Worm (Caenorhabditis elegans) whole organism, L1 larva: ENCODE results near the gene ZK381.62.

Experiments used
- C16A3.4 ChIP-seq: fragments of 150-350 bp; optimal IDR thresholded peaks from 2 replicates; lab custom pipeline; 2014; ENCODE audit warnings: missing biosample characterization, missing genetic modification characterization
- Y116A8C.19 ChIP-seq: sonication (generic microtip); optimal IDR thresholded peaks from 2 replicates; lab custom pipeline; 2016; ENCODE audit warnings: missing compliant biosample characterization, missing genetic modification characterization, borderline replicate concordance
- aha-1 ChIP-seq: fragments of 150-350 bp; optimal IDR thresholded peaks from 2 replicates; lab custom pipeline; 2014; ENCODE audit warnings: missing biosample characterization, missing genetic modification characterization
- ama-1 ChIP-seq: fragments of 150-350 bp; optimal IDR thresholded peaks from 2 replicates; lab custom pipeline; 2014
- blmp-1 ChIP-seq: fragments of 150-350 bp; optimal IDR thresholded peaks from 2 replicates; lab custom pipeline; 2014; ENCODE audit warnings: missing biosample characterization, missing genetic modification characterization
- ceh-63 ChIP-seq: fragments of 200-800 bp; sonication (Bioruptor generic); optimal IDR thresholded peaks from 2 replicates; lab custom pipeline; 2018; ENCODE audit warnings: mild to moderate bottlenecking, missing genetic modification characterization, missing compliant biosample characterization
- ceh-82 ChIP-seq, 3 experiments: fragments of 150-350 bp in 1 of 3; sonication (generic microtip) in 2 of 3; optimal IDR thresholded peaks; 2 replicates each; lab custom pipeline; 2014 to 2017; ENCODE audit warnings: missing biosample characterization in 3 of 3, missing genetic modification characterization in 3 of 3
- ceh-88 ChIP-seq: fragments of 200-800 bp; sonication (Bioruptor generic); IDR thresholded peaks from 2 replicates; pipeline ENCODE4 v1.3.6; 2022; ENCODE audit warnings: missing genetic modification characterization, missing compliant biosample characterization
- ceh-90 ChIP-seq: sonication (generic microtip); optimal IDR thresholded peaks from 2 replicates; lab custom pipeline; 2016; ENCODE audit warnings: missing genetic modification characterization, missing compliant biosample characterization
- ces-1 ChIP-seq: fragments of 150-350 bp; optimal IDR thresholded peaks from 2 replicates; lab custom pipeline; 2014; ENCODE audit warnings: missing biosample characterization, missing genetic modification reagents, missing genetic modification characterization
- dsc-1 ChIP-seq: sonication (generic microtip); optimal IDR thresholded peaks from 2 replicates; lab custom pipeline; 2016; ENCODE audit warnings: mild to moderate bottlenecking, missing genetic modification characterization, missing compliant biosample characterization
- egl-13 ChIP-seq: sonication (generic microtip); optimal IDR thresholded peaks from 2 replicates; lab custom pipeline; 2016; ENCODE audit warnings: missing genotype, missing genetic modification reagents, missing genetic modification characterization, missing compliant biosample characterization
- elt-3 ChIP-seq, 6 experiments: fragments of 150-350 bp in 1 of 6; sonication (generic microtip); optimal IDR thresholded peaks; 2 replicates each; lab custom pipeline; 2017 to 2018; ENCODE audit warnings: missing biosample characterization in 6 of 6, missing genetic modification characterization in 6 of 6, inconsistent platforms in 1 of 6
- fkh-10 ChIP-seq: sonication (generic microtip); optimal IDR thresholded peaks from 2 replicates; lab custom pipeline; 2017; ENCODE audit warnings: missing biosample characterization, missing genetic modification reagents, missing genetic modification characterization
- fkh-8 ChIP-seq: sonication (generic microtip); optimal IDR thresholded peaks from 2 replicates; lab custom pipeline; 2016; ENCODE audit warnings: mild to moderate bottlenecking, missing genetic modification characterization, missing compliant biosample characterization
- fos-1 ChIP-seq: fragments of 150-350 bp; optimal IDR thresholded peaks from 2 replicates; lab custom pipeline; 2014; ENCODE audit warnings: missing biosample characterization, missing genetic modification characterization
- hlh-4 ChIP-seq: sonication (generic microtip); optimal IDR thresholded peaks from 2 replicates; lab custom pipeline; 2016; ENCODE audit warnings: mild to moderate bottlenecking, missing genetic modification characterization, missing compliant biosample characterization
- lin-13 ChIP-seq: fragments of 150-350 bp; optimal IDR thresholded peaks from 2 replicates; lab custom pipeline; 2014; ENCODE audit warnings: missing biosample characterization, missing genetic modification reagents, missing genetic modification characterization
- lin-14 ChIP-seq: fragments of 200-800 bp; sonication (Bioruptor generic); optimal IDR thresholded peaks from 2 replicates; lab custom pipeline; 2018; ENCODE audit warnings: mild to moderate bottlenecking, missing genetic modification characterization, moderate library complexity, missing compliant biosample characterization
- lin-15B ChIP-seq: fragments of 150-350 bp; sonication (generic microtip); optimal IDR thresholded peaks from 3 replicates; lab custom pipeline; 2014; ENCODE audit warnings: missing biosample characterization, missing genetic modification characterization
- lin-35 ChIP-seq, 2 experiments: fragments of 150-350 bp; optimal IDR thresholded peaks; 2 replicates each; lab custom pipeline; 2014; ENCODE audit warnings: missing biosample characterization in 2 of 2, missing genetic modification characterization in 2 of 2, missing genetic modification reagents in 2 of 2
- lsy-2 ChIP-seq, 2 experiments: fragments of 150-350 bp; optimal IDR thresholded peaks; 2 replicates each; lab custom pipeline; 2014; ENCODE audit warnings: missing biosample characterization in 2 of 2, missing genetic modification characterization in 2 of 2
- mab-9 ChIP-seq: fragments of 200-800 bp; sonication (Bioruptor generic); IDR thresholded peaks from 2 replicates; pipeline ENCODE4 v1.3.6; 2022; ENCODE audit warnings: missing genetic modification reagents, missing genetic modification characterization, missing compliant biosample characterization
- mdl-1 ChIP-seq, 2 experiments: fragments of 150-350 bp; optimal IDR thresholded peaks; 2 replicates each; lab custom pipeline; 2014 to 2017; ENCODE audit warnings: missing biosample characterization in 2 of 2, missing genetic modification characterization in 2 of 2, inconsistent platforms in 1 of 2
- mep-1 ChIP-seq: fragments of 150-350 bp; optimal IDR thresholded peaks from 2 replicates; lab custom pipeline; 2014; ENCODE audit warnings: missing biosample characterization, missing genetic modification characterization
- nhr-19 ChIP-seq: fragments of 200-800 bp; sonication (Bioruptor generic); conservative IDR thresholded peaks from 2 replicates; pipeline ENCODE4 v1.3.6; 2022; ENCODE audit warnings: missing genetic modification characterization, missing compliant biosample characterization
- nhr-20 ChIP-seq: sonication (generic microtip); optimal IDR thresholded peaks from 2 replicates; lab custom pipeline; 2016; ENCODE audit warnings: mild to moderate bottlenecking, missing genetic modification characterization, missing compliant biosample characterization
- nhr-47 ChIP-seq: sonication (generic microtip); optimal IDR thresholded peaks from 2 replicates; lab custom pipeline; 2016; ENCODE audit warnings: mild to moderate bottlenecking, missing genetic modification characterization, moderate library complexity, missing compliant biosample characterization
- nhr-71 ChIP-seq: sonication (generic microtip); optimal IDR thresholded peaks from 2 replicates; lab custom pipeline; 2016; ENCODE audit warnings: mild to moderate bottlenecking, missing genetic modification characterization, moderate library complexity, missing compliant biosample characterization
- nhr-76 ChIP-seq: sonication (generic microtip); optimal IDR thresholded peaks from 2 replicates; lab custom pipeline; 2017; ENCODE audit warnings: missing biosample characterization, missing genetic modification characterization
- nhr-85 ChIP-seq: sonication (generic microtip); peaks from one replicate; lab custom pipeline; 2016; ENCODE audit warnings: missing genetic modification characterization, inconsistent platforms, missing compliant biosample characterization
- nhr-90 ChIP-seq: sonication (generic microtip); optimal IDR thresholded peaks from 2 replicates; lab custom pipeline; 2016; ENCODE audit warnings: mild to moderate bottlenecking, missing genetic modification characterization, missing compliant biosample characterization; ENCODE audit not compliant: poor library complexity
- pag-3 ChIP-seq: sonication (generic microtip); optimal IDR thresholded peaks from 2 replicates; lab custom pipeline; 2017; ENCODE audit warnings: missing genetic modification characterization, mild to moderate bottlenecking, missing compliant biosample characterization, antibody characterized with exemption, borderline replicate concordance; ENCODE audit not compliant: insufficient read depth
- pax-3 ChIP-seq: fragments of 200-800 bp; sonication (Bioruptor generic); optimal IDR thresholded peaks from 2 replicates; lab custom pipeline; 2018; ENCODE audit warnings: mild to moderate bottlenecking, missing genetic modification characterization, moderate library complexity, missing compliant biosample characterization
- skn-1 ChIP-seq: fragments of 150-350 bp; optimal IDR thresholded peaks from 2 replicates; lab custom pipeline; 2014; ENCODE audit warnings: missing biosample characterization, missing genetic modification characterization
- snpc-4 ChIP-seq: fragments of 150-350 bp; optimal IDR thresholded peaks from 2 replicates; lab custom pipeline; 2014; ENCODE audit warnings: missing biosample characterization, missing genetic modification characterization
- snu-23 ChIP-seq: sonication (generic microtip); optimal IDR thresholded peaks from 2 replicates; lab custom pipeline; 2016; ENCODE audit warnings: missing genetic modification characterization, missing compliant biosample characterization
- sox-4 ChIP-seq: sonication (generic microtip); optimal IDR thresholded peaks from 2 replicates; lab custom pipeline; 2016; ENCODE audit warnings: missing genetic modification characterization, missing compliant biosample characterization
- sup-37 ChIP-seq: fragments of 200-800 bp; sonication (Bioruptor generic); optimal IDR thresholded peaks from 2 replicates; lab custom pipeline; 2018; ENCODE audit warnings: mild to moderate bottlenecking, missing genetic modification characterization, missing compliant biosample characterization
- swsn-7 ChIP-seq: sonication (generic microtip); optimal IDR thresholded peaks from 2 replicates; lab custom pipeline; 2016; ENCODE audit warnings: missing genetic modification characterization, missing compliant biosample characterization
- tbx-2 ChIP-seq: sonication (generic microtip); optimal IDR thresholded peaks from 2 replicates; lab custom pipeline; 2016; ENCODE audit warnings: missing genetic modification characterization, missing compliant biosample characterization
- unc-130 ChIP-seq: fragments of 150-350 bp; optimal IDR thresholded peaks from 2 replicates; lab custom pipeline; 2017; ENCODE audit warnings: missing biosample characterization, missing genetic modification characterization, inconsistent platforms
- unc-30 ChIP-seq: sonication (generic microtip); optimal IDR thresholded peaks from 2 replicates; lab custom pipeline; 2017; ENCODE audit warnings: missing biosample characterization, missing genetic modification characterization
- unc-86 ChIP-seq: sonication (generic microtip); optimal IDR thresholded peaks from 2 replicates; lab custom pipeline; 2016; ENCODE audit warnings: missing genetic modification characterization, missing compliant biosample characterization
- vab-15 ChIP-seq: sonication (generic microtip); optimal IDR thresholded peaks from 2 replicates; lab custom pipeline; 2017; ENCODE audit warnings: missing genotype, mild to moderate bottlenecking, missing genetic modification characterization, missing compliant biosample characterization
- xbp-1 ChIP-seq: sonication (generic microtip); optimal IDR thresholded peaks from 2 replicates; lab custom pipeline; 2016; ENCODE audit warnings: missing genetic modification characterization, missing compliant biosample characterization

The ZK381.62 gene

DNA sequence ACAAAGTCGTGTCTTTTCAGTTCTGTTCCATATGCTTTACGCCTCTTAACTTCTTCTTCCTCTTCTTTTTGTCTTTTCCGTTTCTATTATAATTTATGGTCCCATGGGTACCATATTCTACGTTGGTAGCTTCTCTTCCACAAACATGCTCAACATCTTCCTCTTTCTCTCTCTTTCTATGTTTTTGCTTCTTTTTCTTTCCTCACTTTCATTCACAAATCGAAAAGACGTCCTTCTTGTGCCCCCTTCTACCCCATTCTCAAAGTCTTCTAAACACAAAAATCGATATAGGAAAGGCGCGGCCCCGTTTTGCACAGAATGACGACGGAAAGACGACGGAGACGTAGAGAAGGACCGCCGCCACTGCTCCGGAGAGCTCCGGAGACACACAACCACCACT, 12.4 kb downstream of the ZK381.62 start (continued):
- TF ChIP-seq lin-13 (GFP tag; lab: Kevin White, UChicago) = no peak
- peak; percentile 3 for TF ChIP-seq snu-23
- TF ChIP-seq nhr-90 = no peak
- no peak for TF ChIP-seq ceh-90 (tag; lab: Kevin White, UChicago)

DNA sequence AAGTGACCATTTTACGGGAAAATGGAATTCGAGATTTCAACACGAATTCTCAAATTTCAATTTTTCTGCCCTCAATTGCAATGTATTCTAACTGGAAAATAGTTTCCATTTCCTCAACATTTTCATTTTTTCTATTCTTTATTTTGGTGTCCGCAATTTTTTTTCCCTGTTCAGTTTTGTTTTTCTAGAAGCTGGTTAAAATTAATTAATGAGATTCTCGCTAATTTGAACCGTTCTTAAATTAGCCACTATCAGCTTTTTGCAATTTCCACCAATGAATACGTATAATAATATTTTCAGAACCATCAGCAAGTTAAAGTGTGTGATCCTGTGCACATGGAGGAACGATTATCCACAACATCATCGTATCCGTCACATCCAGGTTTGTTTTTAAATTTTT, 13.8 kb downstream of the ZK381.62 start, which contains the start of gene jnk-1:
TSS of gene jnk-1 (plus strand) at position 301 of the 400 bp plus-strand sequence.
- TF ChIP-seq mep-1 (tag; lab: Kevin White, UChicago) (no peak), skn-1 (tag; lab: Kevin White, UChicago) (no peak), unc-30 (tag; lab: Kevin White, UChicago) (no peak), ceh-90 (tag; lab: Kevin White, UChicago) (no peak)
- TF ChIP-seq, all 84 proteins: peak for 0

ce11 chrIV:6956668-6957067, 14.4 kb downstream of the ZK381.62 start:
- TF ChIP-seq dsc-1 (tag; lab: Kevin White, UChicago) (peak; percentile 23), swsn-7 (tag; lab: Kevin White, UChicago) (peak; percentile 10), lin-14 (peak; percentile 85), snpc-4 (tag; lab: Kevin White, UChicago) (no peak), tbx-2 (tag; lab: Kevin White, UChicago) (peak; percentile 15), nhr-47 (peak; percentile 19), xbp-1 (no peak), fkh-10 (GFP tag; lab: Kevin White, UChicago) (peak; percentile 76), nhr-71 (tag; lab: Kevin White, UChicago) (peak; percentile 39), unc-86 (peak; percentile 56), mep-1 (tag; lab: Kevin White, UChicago) (peak; percentile 8), fos-1 (tag; lab: Kevin White, UChicago) (no peak), ces-1 (peak; percentile 46), fkh-8 (tag; lab: Kevin White, UChicago) (peak; percentile 20), lsy-2 (tag; optimal IDR thresholded peaks at IDR 0.05; lab: Kevin White, UChicago) (peak in 1 of 2 experiments; percentile 29), egl-13 (no peak)

- TF ChIP-seq nhr-20 (tag; lab: Kevin White, UChicago) (no peak), hlh-4 (no peak), ama-1 (lab: Kevin White, UChicago) (no peak), aha-1 (tag; lab: Kevin White, UChicago) (no peak), lin-14 (peak; percentile 79), nhr-85 (no peak), elt-3 (tag; optimal IDR thresholded peaks at IDR 0.05; lab: Kevin White, UChicago) (no peak), lsy-2 (tag; optimal IDR thresholded peaks at IDR 0.05; lab: Kevin White, UChicago) (peak in 1 of 2 experiments; percentile 35), unc-86 (peak; percentile 59), fkh-8 (tag; lab: Kevin White, UChicago) (no peak), swsn-7 (tag; lab: Kevin White, UChicago) (no peak), dsc-1 (tag; lab: Kevin White, UChicago) (no peak), nhr-76 (no peak), mab-9 (GFP tag; lab: Robert Waterston, UW) (no peak), blmp-1 (tag; lab: Kevin White, UChicago) (no peak), nhr-19 (no peak), ceh-82 (tag; optimal IDR thresholded peaks at IDR 0.05; lab: Kevin White, UChicago) (no peak), lin-35 (GFP tag; optimal IDR thresholded peaks at IDR 0.05; lab: Kevin White, UChicago) (peak in 1 of 2 experiments; percentile 17), sox-4 (tag; lab: Kevin White, UChicago) (no peak), sup-37 (GFP tag; lab: Kevin White, UChicago) (no peak), snpc-4 (tag; lab: Kevin White, UChicago) (no peak), C16A3.4 (tag; lab: Kevin White, UChicago) (no peak), ceh-63 (GFP tag; lab: Kevin White, UChicago) (no peak), ceh-88 (GFP tag; lab: Robert Waterston, UW) (no peak), unc-30 (tag; lab: Kevin White, UChicago) (no peak), lin-15B (tag; lab: Kevin White, UChicago) (no peak), unc-130 (tag; lab: Kevin White, UChicago) (no peak), vab-15 (tag; lab: Kevin White, UChicago) (no peak), fos-1 (tag; lab: Kevin White, UChicago) (no peak), pax-3 (tag; lab: Kevin White, UChicago) (no peak), Y116A8C.19 (tag; lab: Kevin White, UChicago) (no peak), ceh-90 (tag; lab: Kevin White, UChicago) (no peak), mdl-1 (tag; optimal IDR thresholded peaks at IDR 0.05; lab: Kevin White, UChicago) (no peak), pag-3 (no peak), tbx-2 (tag; lab: Kevin White, UChicago) (no peak)
Measured at ce11 chrIV:6954682-6955081, 16.4 kb downstream of the ZK381.62 start.
